Worm (Caenorhabditis elegans): ENCODE measurements around the gene R02F2.7.
A peak's percentile ranks its signal among the peaks of the same experiment; 100 is the strongest.

The R02F2.7 gene

DNA sequence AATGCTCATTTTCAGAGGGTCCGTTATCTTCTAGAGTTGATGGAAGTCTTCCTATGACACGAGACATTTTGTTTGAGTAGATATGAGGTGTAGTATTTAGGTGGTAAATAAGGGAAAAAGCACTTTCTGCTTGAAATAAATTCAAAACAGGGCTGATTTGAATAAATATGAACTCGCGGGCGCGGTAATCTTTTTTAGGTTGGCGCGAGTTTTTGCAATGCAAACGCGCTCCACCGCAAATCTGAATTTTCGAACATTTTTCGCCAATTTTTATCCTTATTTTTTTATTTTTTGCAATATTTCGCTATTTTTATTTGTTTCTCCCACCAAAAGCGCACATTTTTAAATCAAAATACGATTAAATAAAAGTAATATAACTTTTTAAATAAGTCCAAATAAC is 35.4 kb downstream of the R02F2.7 start, which contains the start of gene skpt-1:
skpt-1 (minus strand) TSS at position 219 of the 400 bp plus-strand sequence.
- TF ChIP-seq hmg-11 (tag; optimal IDR thresholded peaks at IDR 0.05) (no peak), ama-1 (optimal IDR thresholded peaks at IDR 0.05) (no peak), elt-2 (tag; optimal IDR thresholded peaks at IDR 0.05) (no peak), nhr-67 (tag; optimal IDR thresholded peaks at IDR 0.05) (no peak), fkh-10 (GFP tag; optimal IDR thresholded peaks at IDR 0.05) (no peak), sea-2 (GFP tag; optimal IDR thresholded peaks at IDR 0.05) (no peak), tbx-2 (tag; optimal IDR thresholded peaks at IDR 0.05) (no peak), mdl-1 (tag; optimal IDR thresholded peaks at IDR 0.05) (no peak), nhr-77 (tag; optimal IDR thresholded peaks at IDR 0.05) (no peak), lsy-12 (tag; optimal IDR thresholded peaks at IDR 0.05) (no peak), ceh-16 (tag; optimal IDR thresholded peaks at IDR 0.05) (no peak), lin-15B (tag; optimal IDR thresholded peaks at IDR 0.05) (peak; percentile 53), ZK546.5 (tag; optimal IDR thresholded peaks at IDR 0.05) (no peak), mml-1 (tag; optimal IDR thresholded peaks at IDR 0.05) (no peak), fos-1 (tag; optimal IDR thresholded peaks at IDR 0.05) (no peak), nhr-23 (tag; optimal IDR thresholded peaks at IDR 0.05) (peak; percentile 22), nhr-237 (tag; optimal IDR thresholded peaks at IDR 0.05) (no peak), egl-5 (tag; optimal IDR thresholded peaks at IDR 0.05) (no peak), ceh-82 (tag; optimal IDR thresholded peaks at IDR 0.05) (no peak), eor-1 (tag; optimal IDR thresholded peaks at IDR 0.05) (no peak), skn-1 (tag; optimal IDR thresholded peaks at IDR 0.05) (no peak), jun-1 (tag; optimal IDR thresholded peaks at IDR 0.05) (no peak), ztf-4 (tag; optimal IDR thresholded peaks at IDR 0.05) (no peak), pqm-1 (tag; optimal IDR thresholded peaks at IDR 0.05) (no peak), nhr-12 (tag; optimal IDR thresholded peaks at IDR 0.05) (no peak), ceh-28 (tag; optimal IDR thresholded peaks at IDR 0.05) (no peak), nhr-43 (tag; optimal IDR thresholded peaks at IDR 0.05; ENCODE audit: poor library complexity, severe bottlenecking) (no peak), nhr-76 (tag; optimal IDR thresholded peaks at IDR 0.05) (no peak), egl-27 (tag; optimal IDR thresholded peaks at IDR 0.05) (no peak), lin-39 (tag; optimal IDR thresholded peaks at IDR 0.05) (peak; percentile 40), nhr-25 (tag; optimal IDR thresholded peaks at IDR 0.05) (no peak), pha-4 (tag; optimal IDR thresholded peaks at IDR 0.05) (peak; percentile 51), elt-1 (tag; optimal IDR thresholded peaks at IDR 0.05) (no peak), aly-2 (tag; optimal IDR thresholded peaks at IDR 0.05) (no peak), ceh-9 (tag; optimal IDR thresholded peaks at IDR 0.05) (no peak), ztf-11 (tag; optimal IDR thresholded peaks at IDR 0.05) (no peak), nfya-1 (tag; optimal IDR thresholded peaks at IDR 0.05; ENCODE audit: insufficient read depth) (peak; percentile 58), nhr-28 (tag; optimal IDR thresholded peaks at IDR 0.05) (no peak), unc-62 (GFP tag; optimal IDR thresholded peaks at IDR 0.05) (no peak), nhr-11 (tag; optimal IDR thresholded peaks at IDR 0.05) (no peak)

ce11 chrIII:5442711-5443253 is 40.8 kb downstream of the R02F2.7 start, which contains the start of the genes T24G10.2 and disl-2:
T24G10.2 (minus strand) TSS chrIII:5442761.
disl-2 (plus strand) TSS chrIII:5443167.
- TF ChIP-seq snpc-4 (tag; optimal IDR thresholded peaks at IDR 0.05) (peak; percentile 61), ztf-4 (tag; optimal IDR thresholded peaks at IDR 0.05) (no peak), ama-1 (optimal IDR thresholded peaks at IDR 0.05) (peak; percentile 58), nhr-23 (tag; optimal IDR thresholded peaks at IDR 0.05) (peak; percentile 45), lin-39 (tag; optimal IDR thresholded peaks at IDR 0.05) (peak; percentile 44), daf-12 (tag; optimal IDR thresholded peaks at IDR 0.05) (no peak), nhr-43 (tag; optimal IDR thresholded peaks at IDR 0.05; ENCODE audit: poor library complexity, severe bottlenecking) (no peak), ceh-28 (tag; optimal IDR thresholded peaks at IDR 0.05) (peak; percentile 30), hmg-11 (tag; optimal IDR thresholded peaks at IDR 0.05) (peak; percentile 43), R02D3.7 (tag; optimal IDR thresholded peaks at IDR 0.05) (no peak), pha-4 (tag; optimal IDR thresholded peaks at IDR 0.05) (peak; percentile 86), lin-15B (tag; optimal IDR thresholded peaks at IDR 0.05) (peak; percentile 67), elt-2 (tag; optimal IDR thresholded peaks at IDR 0.05) (peak; percentile 13), nhr-25 (tag; optimal IDR thresholded peaks at IDR 0.05) (peak; percentile 48), pqm-1 (tag; optimal IDR thresholded peaks at IDR 0.05) (peak; percentile 12), nhr-76 (tag; optimal IDR thresholded peaks at IDR 0.05) (peak; percentile 84), egl-5 (tag; optimal IDR thresholded peaks at IDR 0.05) (no peak), nhr-28 (tag; optimal IDR thresholded peaks at IDR 0.05) (no peak), nfya-1 (tag; optimal IDR thresholded peaks at IDR 0.05; ENCODE audit: insufficient read depth) (peak; percentile 92)
